Worm (Caenorhabditis elegans) whole organism, L2 larva: ENCODE results near the gene C13G5.2.

Experiments
- ama-1 ChIP-seq: fragments of 150-350 bp; optimal IDR thresholded peaks from 2 replicates; lab custom pipeline; 2018; ENCODE audit warnings: inconsistent platforms
- nhr-12 ChIP-seq: fragments of 150-350 bp; optimal IDR thresholded peaks from 2 replicates; lab custom pipeline; 2014; ENCODE audit warnings: missing biosample characterization, missing genetic modification characterization
- ztf-11 ChIP-seq: sonication (generic microtip); optimal IDR thresholded peaks from 2 replicates; lab custom pipeline; 2017; ENCODE audit warnings: missing biosample characterization, missing genetic modification characterization

ce11 chrIII:8594088-8594487, 24.2 kb downstream of the C13G5.2 start:
- TF ChIP-seq ztf-11 (tag; lab: Kevin White, UChicago) (no peak), nhr-12 (tag; lab: Kevin White, UChicago) (no peak), ama-1 (lab: Kevin White, UChicago) (no peak)
